Fruit fly (Drosophila melanogaster) whole organism, embryonic: ENCODE measurements around the gene Mfe2.

Experiments used
- BtbVII ChIP-seq: fragments of 200-800 bp; sonication (Bioruptor generic); optimal IDR thresholded peaks from 3 replicates; lab custom pipeline; 2017; ENCODE audit warnings: missing biosample characterization, mild to moderate bottlenecking, missing genetic modification characterization
- Bteb2 ChIP-seq: fragments of 200-800 bp; sonication (Bioruptor generic); optimal IDR thresholded peaks from 2 replicates; lab custom pipeline; 2016; ENCODE audit warnings: missing biosample characterization, missing genetic modification characterization
- CG10147 ChIP-seq: fragments of 200-800 bp; sonication (Bioruptor generic); optimal IDR thresholded peaks from 2 replicates; lab custom pipeline; 2019; ENCODE audit warnings: missing biosample characterization, mild to moderate bottlenecking, missing genetic modification characterization, moderate library complexity
- CG11560 ChIP-seq: fragments of 200-800 bp; sonication (Bioruptor generic); IDR thresholded peaks from 3 replicates; pipeline ENCODE4 v1.3.6; 2022; ENCODE audit warnings: missing biosample characterization, missing genetic modification characterization
- CG14441 ChIP-seq: fragments of 200-800 bp; sonication (Bioruptor generic); IDR thresholded peaks from 2 replicates; pipeline ENCODE4 v1.3.6; 2022; ENCODE audit warnings: missing biosample characterization, missing genetic modification characterization
- CG14667 ChIP-seq: fragments of 200-800 bp; sonication (Bioruptor generic); IDR thresholded peaks from 2 replicates; pipeline ENCODE4 v1.3.6; 2022; ENCODE audit warnings: missing biosample characterization, missing genetic modification characterization
- CG15479 ChIP-seq: fragments of 200-800 bp; sonication (Bioruptor generic); optimal IDR thresholded peaks from 3 replicates; lab custom pipeline; 2019; ENCODE audit warnings: missing biosample characterization, mild to moderate bottlenecking, missing genetic modification characterization, moderate library complexity
- CG30403 ChIP-seq: fragments of 200-800 bp; sonication (Bioruptor generic); optimal IDR thresholded peaks from 3 replicates; lab custom pipeline; 2016; ENCODE audit warnings: missing biosample characterization, missing genetic modification characterization
- CG31365 ChIP-seq: fragments of 200-800 bp; sonication (Bioruptor generic); optimal IDR thresholded peaks from 2 replicates; lab custom pipeline; 2018; ENCODE audit warnings: missing biosample characterization, mild to moderate bottlenecking, missing genetic modification characterization
- CG3995 ChIP-seq: fragments of 200-800 bp; sonication (Bioruptor generic); optimal IDR thresholded peaks from 3 replicates; lab custom pipeline; 2016; ENCODE audit warnings: missing biosample characterization, missing genetic modification characterization
- CG4424 ChIP-seq: fragments of 200-800 bp; sonication (Bioruptor generic); optimal IDR thresholded peaks from 3 replicates; lab custom pipeline; 2016; ENCODE audit warnings: missing biosample characterization, missing genetic modification characterization
- CG7745 ChIP-seq: fragments of 200-800 bp; sonication (Bioruptor generic); optimal IDR thresholded peaks from 2 replicates; lab custom pipeline; 2018; ENCODE audit warnings: missing biosample characterization, mild to moderate bottlenecking, missing genetic modification characterization, moderate library complexity
- CG7963 ChIP-seq: fragments of 200-800 bp; sonication (Bioruptor generic); IDR thresholded peaks from 3 replicates; pipeline ENCODE4 v1.3.6; 2022; ENCODE audit warnings: missing biosample characterization, missing genetic modification characterization; ENCODE audit not compliant: partially characterized antibody
- Doc2 ChIP-seq: fragments of 200-800 bp; sonication (Bioruptor generic); IDR thresholded peaks from 2 replicates; pipeline ENCODE4 v1.3.6; 2022; ENCODE audit warnings: missing biosample characterization, missing genetic modification characterization
- Fer1 ChIP-seq: fragments of 200-800 bp; sonication (Bioruptor generic); optimal IDR thresholded peaks from 2 replicates; lab custom pipeline; 2017; ENCODE audit warnings: missing biosample characterization, mild to moderate bottlenecking, missing genetic modification characterization
- Fer2 ChIP-seq: fragments of 200-800 bp; sonication (Bioruptor generic); optimal IDR thresholded peaks from 2 replicates; lab custom pipeline; 2018; ENCODE audit warnings: missing biosample characterization, mild to moderate bottlenecking, missing genetic modification characterization, moderate library complexity
- HmgZ ChIP-seq: fragments of 200-800 bp; sonication (Bioruptor generic); optimal IDR thresholded peaks from 2 replicates; lab custom pipeline; 2018; ENCODE audit warnings: missing biosample characterization, mild to moderate bottlenecking, missing genetic modification characterization
- Kr ChIP-seq: fragments of 200-800 bp; sonication (Bioruptor generic); optimal IDR thresholded peaks from 2 replicates; lab custom pipeline; 2017; ENCODE audit warnings: missing biosample characterization, mild to moderate bottlenecking, missing genetic modification characterization
- Myb ChIP-seq: fragments of 200-800 bp; sonication (Bioruptor generic); optimal IDR thresholded peaks from 2 replicates; lab custom pipeline; 2016; ENCODE audit warnings: missing biosample characterization, missing genetic modification characterization
- Pdp1 ChIP-seq, 2 experiments: fragments of 200-800 bp; sonication (Bioruptor generic); optimal IDR thresholded peaks; 3 replicates each; lab custom pipeline; 2016; ENCODE audit warnings: missing biosample characterization in 2 of 2, missing genetic modification characterization in 2 of 2, mild to moderate bottlenecking in 1 of 2, moderate library complexity in 1 of 2
- Ptx1 ChIP-seq: fragments of 200-800 bp; sonication (Bioruptor generic); IDR thresholded peaks from 2 replicates; pipeline ENCODE4 v1.3.6; 2022; ENCODE audit warnings: missing biosample characterization, missing genetic modification characterization
- Six4 ChIP-seq: fragments of 200-800 bp; sonication (Bioruptor generic); optimal IDR thresholded peaks from 2 replicates; lab custom pipeline; 2016; ENCODE audit warnings: missing biosample characterization, missing genetic modification characterization
- Sry-β ChIP-seq: fragments of 200-800 bp; sonication (Bioruptor generic); optimal IDR thresholded peaks from 2 replicates; lab custom pipeline; 2018; ENCODE audit warnings: missing biosample characterization, mild to moderate bottlenecking, missing genetic modification characterization, moderate library complexity
- Ssrp ChIP-seq: fragments of 200-800 bp; sonication (Bioruptor generic); optimal IDR thresholded peaks from 2 replicates; lab custom pipeline; 2018; ENCODE audit warnings: missing biosample characterization, mild to moderate bottlenecking, missing genetic modification characterization, moderate library complexity
- Taf1 ChIP-seq: fragments of 200-800 bp; sonication (Bioruptor generic); IDR thresholded peaks from 2 replicates; pipeline ENCODE4 v1.3.6; 2022; ENCODE audit warnings: missing biosample characterization, missing genetic modification characterization
- YL-1 ChIP-seq: fragments of 200-800 bp; sonication (Bioruptor generic); optimal IDR thresholded peaks from 3 replicates; lab custom pipeline; 2017; ENCODE audit warnings: missing biosample characterization, mild to moderate bottlenecking, missing genetic modification characterization
- abd-A ChIP-seq: fragments of 200-800 bp; sonication (Bioruptor generic); optimal IDR thresholded peaks from 3 replicates; lab custom pipeline; 2019; ENCODE audit warnings: missing biosample characterization, mild to moderate bottlenecking, missing genetic modification characterization, moderate library complexity
- ap ChIP-seq: fragments of 200-800 bp; sonication (Bioruptor generic); IDR thresholded peaks from 2 replicates; pipeline ENCODE4 v1.3.6; 2022; ENCODE audit warnings: missing biosample characterization, missing genetic modification characterization
- ase ChIP-seq: fragments of 200-800 bp; sonication (Bioruptor generic); IDR thresholded peaks from 3 replicates; pipeline ENCODE4 v1.3.6; 2022; ENCODE audit warnings: missing biosample characterization, missing genetic modification characterization
- ash1 ChIP-seq: fragments of 200-800 bp; sonication (Bioruptor generic); optimal IDR thresholded peaks from 2 replicates; lab custom pipeline; 2018; ENCODE audit warnings: missing biosample characterization, mild to moderate bottlenecking, missing genetic modification characterization
- az2 ChIP-seq: fragments of 200-800 bp; sonication (Bioruptor generic); optimal IDR thresholded peaks from 3 replicates; lab custom pipeline; 2016; ENCODE audit warnings: missing biosample characterization, missing genetic modification characterization
- btn ChIP-seq: fragments of 200-800 bp; sonication (Bioruptor generic); optimal IDR thresholded peaks from 2 replicates; lab custom pipeline; 2016; ENCODE audit warnings: missing biosample characterization, missing genetic modification characterization
- dysf ChIP-seq: fragments of 200-800 bp; sonication (Bioruptor generic); IDR thresholded peaks from 3 replicates; pipeline ENCODE4 v1.3.6; 2022; ENCODE audit warnings: missing biosample characterization, missing genetic modification characterization
- eve ChIP-seq, 2 experiments: fragments of >200 bp; optimal IDR thresholded peaks; 2 replicates each; lab custom pipeline; 2017; ENCODE audit warnings: missing biosample characterization in 2 of 2, missing genetic modification characterization in 2 of 2
- fd102C ChIP-seq: fragments of 200-800 bp; sonication (Bioruptor generic); optimal IDR thresholded peaks from 2 replicates; lab custom pipeline; 2018; ENCODE audit warnings: missing biosample characterization, mild to moderate bottlenecking, missing genetic modification characterization, moderate library complexity
- ham ChIP-seq: fragments of 200-800 bp; sonication (Bioruptor generic); IDR thresholded peaks from 2 replicates; pipeline ENCODE4 v1.3.6; 2022; ENCODE audit warnings: missing biosample characterization, missing genetic modification characterization
- ind ChIP-seq: fragments of 200-800 bp; sonication (Bioruptor generic); optimal IDR thresholded peaks from 3 replicates; lab custom pipeline; 2016; ENCODE audit warnings: missing biosample characterization, missing genetic modification characterization
- insv ChIP-seq, 2 experiments: fragments of 200-800 bp; sonication (Bioruptor generic); optimal IDR thresholded peaks; 3 replicates each; lab custom pipeline; 2016 to 2018; ENCODE audit warnings: missing biosample characterization in 2 of 2, missing genetic modification characterization in 2 of 2
- klu ChIP-seq: fragments of 200-800 bp; sonication (Bioruptor generic); IDR thresholded peaks from 2 replicates; pipeline ENCODE4 v1.3.6; 2022; ENCODE audit warnings: missing biosample characterization, missing genetic modification characterization
- nerfin-2 ChIP-seq: fragments of 200-800 bp; sonication (Bioruptor generic); IDR thresholded peaks from 2 replicates; pipeline ENCODE4 v1.3.6; 2022; ENCODE audit warnings: missing biosample characterization, missing genetic modification characterization; ENCODE audit not compliant: partially characterized antibody
- p53 ChIP-seq: fragments of 200-800 bp; sonication (Bioruptor generic); optimal IDR thresholded peaks from 2 replicates; lab custom pipeline; 2016; ENCODE audit warnings: missing biosample characterization, missing genetic modification characterization
- phol ChIP-seq: fragments of 200-800 bp; sonication (Bioruptor generic); optimal IDR thresholded peaks from 3 replicates; lab custom pipeline; 2018; ENCODE audit warnings: missing biosample characterization, mild to moderate bottlenecking, missing genetic modification characterization, moderate library complexity
- ranshi ChIP-seq: fragments of 200-800 bp; sonication (Bioruptor generic); IDR thresholded peaks from 2 replicates; pipeline ENCODE4 v1.3.6; 2022; ENCODE audit warnings: missing biosample characterization, missing genetic modification characterization
- sens ChIP-seq: fragments of 200-800 bp; sonication (Bioruptor generic); peaks from one replicate; lab custom pipeline; 2016; ENCODE audit warnings: missing biosample characterization, missing genetic modification characterization
- sim ChIP-seq: fragments of 200-800 bp; sonication (Bioruptor generic); IDR thresholded peaks from 2 replicates; pipeline ENCODE4 v1.3.6; 2022; ENCODE audit warnings: missing biosample characterization, missing genetic modification characterization
- sima ChIP-seq: fragments of 200-800 bp; sonication (Bioruptor generic); optimal IDR thresholded peaks from 2 replicates; lab custom pipeline; 2016; ENCODE audit warnings: missing biosample characterization, missing genetic modification characterization
- sob ChIP-seq: fragments of 200-800 bp; sonication (Bioruptor generic); IDR thresholded peaks from 2 replicates; pipeline ENCODE4 v1.3.6; 2022; ENCODE audit warnings: missing biosample characterization, missing genetic modification characterization
- tgo ChIP-seq: fragments of 200-800 bp; sonication (Bioruptor generic); IDR thresholded peaks from 3 replicates; pipeline ENCODE4 v1.3.6; 2022; ENCODE audit warnings: missing biosample characterization, missing genetic modification characterization
- unc-4 ChIP-seq: fragments of 200-800 bp; sonication (Bioruptor generic); IDR thresholded peaks from 2 replicates; pipeline ENCODE4 v1.3.6; 2022; ENCODE audit warnings: missing biosample characterization, missing genetic modification characterization; ENCODE audit not compliant: partially characterized antibody
- usp ChIP-seq: fragments of >200 bp; optimal IDR thresholded peaks from 2 replicates; lab custom pipeline; 2017; ENCODE audit warnings: missing biosample characterization, missing genetic modification characterization

The Mfe2 gene

dm6 chrX:16320197-16320921 is 49.6 kb downstream of the Mfe2 start, which contains the start of gene Cyp1 (continued):
- peak; percentile 32; the same call in 1 of the 2 replicates for TF ChIP-seq ap (GFP tag; lab: Robert Waterston, UW)
- no peak for TF ChIP-seq BtbVII (GFP tag; lab: Kevin White, UChicago)
- TF ChIP-seq Pdp1 (GFP tag; optimal IDR thresholded peaks at IDR 0.05; lab: Kevin White, UChicago) = peak in 1 of 2 experiments; percentile 99
- TF ChIP-seq ase (GFP tag; lab: Robert Waterston, UW) = peak; percentile 37; the same call in 1 of the 3 replicates
- 0 out of 2 replicates have a peak, but pooled peaks have one; percentile 43 for TF ChIP-seq Ptx1
- TF ChIP-seq CG3995 = peak; percentile 95
- peak; percentile 39 for TF ChIP-seq Fer1 (GFP tag; lab: Kevin White, UChicago)
- peak; percentile 24 for TF ChIP-seq HmgZ (tag; lab: Kevin White, UChicago)
- TF ChIP-seq CG14441 = peak; percentile 63
- TF ChIP-seq usp = no peak
- TF ChIP-seq sim (GFP tag; lab: Robert Waterston, UW) = peak; percentile 44; the same call in 1 of the 2 replicates
- TF ChIP-seq CG7963 (GFP tag; lab: Robert Waterston, UW) = peak; percentile 72; the same call in 2 of the 3 replicates
- TF ChIP-seq ham (GFP tag; lab: Robert Waterston, UW) = no peak
- peak; percentile 92 for TF ChIP-seq phol (tag; lab: Kevin White, UChicago)
- TF ChIP-seq ranshi = peak; percentile 63
- no peak for TF ChIP-seq CG7745 (tag; lab: Kevin White, UChicago)
- peak; percentile 15 for TF ChIP-seq CG30403 (GFP tag; lab: Kevin White, UChicago)
- no peak for TF ChIP-seq Doc2 (GFP tag; lab: Robert Waterston, UW)
- no peak for TF ChIP-seq Six4 (GFP tag; lab: Kevin White, UChicago)
- no peak for TF ChIP-seq CG10147 (GFP tag; lab: Kevin White, UChicago)
- TF ChIP-seq sob (GFP tag; lab: Robert Waterston, UW) = peak; percentile 69; the same call in 1 of the 2 replicates
- TF ChIP-seq abd-A (tag; lab: Kevin White, UChicago) = no peak
- TF ChIP-seq Bteb2 (GFP tag; lab: Kevin White, UChicago) = no peak
- TF ChIP-seq eve (GFP tag; optimal IDR thresholded peaks at IDR 0.05; lab: Kevin White, UChicago) = no peak
- TF ChIP-seq ind (GFP tag; lab: Kevin White, UChicago) = peak; percentile 11
- no peak for TF ChIP-seq sima (GFP tag; lab: Kevin White, UChicago)
- no peak for TF ChIP-seq Fer2 (tag; lab: Kevin White, UChicago)
- no peak for TF ChIP-seq CG31365 (tag; lab: Kevin White, UChicago)
- TF ChIP-seq az2 = no peak
- peak; percentile 6; the same call in 1 of the 2 replicates for TF ChIP-seq Taf1
- TF ChIP-seq sens (GFP tag; lab: Kevin White, UChicago) = peak; percentile 88
- TF ChIP-seq Myb = peak; percentile 44
- no peak for TF ChIP-seq btn
- TF ChIP-seq ash1 (GFP tag; lab: Kevin White, UChicago) = no peak
- TF ChIP-seq Ssrp (tag; lab: Kevin White, UChicago) = no peak
- no peak for TF ChIP-seq Kr (GFP tag; lab: Kevin White, UChicago)
- TF ChIP-seq CG14667 = peak; percentile 70
- TF ChIP-seq CG15479 = peak; percentile 74
- TF ChIP-seq nerfin-2 (GFP tag; lab: Robert Waterston, UW) = peak; percentile 64; the same call in 1 of the 2 replicates
- no peak for TF ChIP-seq insv (GFP tag; optimal IDR thresholded peaks at IDR 0.05; lab: Kevin White, UChicago)
- TF ChIP-seq CG4424 (GFP tag; lab: Kevin White, UChicago) = peak; percentile 43
- peak; percentile 68 for TF ChIP-seq unc-4 (GFP tag; lab: Robert Waterston, UW)
- TF ChIP-seq YL-1 = peak; percentile 35
- 0 out of 2 replicates have a peak, but pooled peaks have one; percentile 23 for TF ChIP-seq klu (GFP tag; lab: Robert Waterston, UW)
- TF ChIP-seq dysf (GFP tag; lab: Robert Waterston, UW) = peak; percentile 47; the same call in 2 of the 3 replicates
- TF ChIP-seq tgo = peak; percentile 52; the same call in 2 of the 3 replicates
- TF ChIP-seq CG11560 = no peak
- TF ChIP-seq Sry-β (GFP tag; lab: Kevin White, UChicago) = peak; percentile 13
- TF ChIP-seq p53 (GFP tag; lab: Kevin White, UChicago) = no peak
- no peak for TF ChIP-seq fd102C
